Fruit fly (Drosophila melanogaster) whole organism, adult: ENCODE measurements around the gene CG42486.

ENCODE experiments used
- CG11617 ChIP-seq: fragments of 200-800 bp; sonication (Bioruptor generic); optimal IDR thresholded peaks from 2 replicates; lab custom pipeline; 2017; ENCODE audit warnings: mild to moderate bottlenecking, missing biosample characterization, missing genetic modification reagents, missing genetic modification characterization
- CG12768 ChIP-seq: fragments of 200-800 bp; sonication (Bioruptor generic); optimal IDR thresholded peaks from 2 replicates; lab custom pipeline; 2017; ENCODE audit warnings: missing biosample characterization, missing genetic modification characterization, mild to moderate bottlenecking, moderate library complexity, missing genetic modification reagents
- CG14711 ChIP-seq: fragments of 200-800 bp; sonication (Bioruptor generic); optimal IDR thresholded peaks from 2 replicates; lab custom pipeline; 2018; ENCODE audit warnings: missing biosample characterization, mild to moderate bottlenecking, missing genetic modification characterization, moderate library complexity
- CG1620 ChIP-seq: fragments of 200-800 bp; sonication (Bioruptor generic); optimal IDR thresholded peaks from 2 replicates; lab custom pipeline; 2016; ENCODE audit warnings: missing biosample characterization, missing genetic modification characterization
- CG33017 ChIP-seq: fragments of 200-800 bp; sonication (Bioruptor generic); optimal IDR thresholded peaks from 2 replicates; lab custom pipeline; 2018; ENCODE audit warnings: missing biosample characterization, mild to moderate bottlenecking, missing genetic modification characterization, moderate library complexity
- CG5204 ChIP-seq: fragments of 200-800 bp; sonication (Bioruptor generic); optimal IDR thresholded peaks from 2 replicates; lab custom pipeline; 2016; ENCODE audit warnings: missing biosample characterization, missing genetic modification characterization
- CG7045 ChIP-seq: fragments of 200-800 bp; sonication (Bioruptor generic); optimal IDR thresholded peaks from 2 replicates; lab custom pipeline; 2017; ENCODE audit warnings: missing biosample characterization, mild to moderate bottlenecking, missing genetic modification characterization
- CG7101 ChIP-seq: fragments of 200-800 bp; sonication (Bioruptor generic); optimal IDR thresholded peaks from 2 replicates; lab custom pipeline; 2018; ENCODE audit warnings: missing biosample characterization, mild to moderate bottlenecking, missing genetic modification characterization, moderate library complexity
- Clk ChIP-seq: fragments of 200-800 bp; sonication (Bioruptor generic); optimal IDR thresholded peaks from 2 replicates; lab custom pipeline; 2017; ENCODE audit warnings: missing biosample characterization, missing genetic modification characterization
- Crg-1 ChIP-seq: fragments of 200-800 bp; sonication (Bioruptor generic); optimal IDR thresholded peaks from 2 replicates; lab custom pipeline; 2016; ENCODE audit warnings: missing biosample characterization, missing genetic modification characterization
- Hr96 ChIP-seq: fragments of 200-800 bp; sonication (Bioruptor generic); optimal IDR thresholded peaks from 2 replicates; lab custom pipeline; 2016; ENCODE audit warnings: missing biosample characterization, missing genetic modification characterization
- Mnt ChIP-seq: fragments of 200-800 bp; sonication (Bioruptor generic); optimal IDR thresholded peaks from 2 replicates; lab custom pipeline; 2016; ENCODE audit warnings: missing biosample characterization, mild to moderate bottlenecking, missing genetic modification characterization
- bab1 ChIP-seq: fragments of 200-800 bp; sonication (Bioruptor generic); optimal IDR thresholded peaks from 3 replicates; lab custom pipeline; 2019; ENCODE audit warnings: missing biosample characterization, mild to moderate bottlenecking, missing genetic modification characterization, moderate library complexity
- cic ChIP-seq: fragments of 200-800 bp; sonication (Bioruptor generic); optimal IDR thresholded peaks from 2 replicates; lab custom pipeline; 2017; ENCODE audit warnings: missing biosample characterization, mild to moderate bottlenecking, missing genetic modification characterization, moderate library complexity
- cnc ChIP-seq, 2 experiments: fragments of >200 bp; optimal IDR thresholded peaks; 2 replicates each; lab custom pipeline; 2017
- kay ChIP-seq: fragments of 200-800 bp; sonication (Bioruptor generic); peaks from one replicate; lab custom pipeline; 2016; ENCODE audit warnings: missing biosample characterization, missing genetic modification characterization, borderline replicate concordance
- ovo ChIP-seq: fragments of 200-800 bp; sonication (Bioruptor generic); optimal IDR thresholded peaks from 2 replicates; lab custom pipeline; 2016; ENCODE audit warnings: missing biosample characterization, missing genetic modification characterization
- pad ChIP-seq: fragments of 200-800 bp; sonication (Bioruptor generic); optimal IDR thresholded peaks from 3 replicates; lab custom pipeline; 2017; ENCODE audit warnings: missing biosample characterization, missing genetic modification characterization, mild to moderate bottlenecking, moderate library complexity, missing genetic modification reagents
- tj ChIP-seq: fragments of 200-800 bp; sonication (Bioruptor generic); optimal IDR thresholded peaks from 3 replicates; lab custom pipeline; 2017; ENCODE audit warnings: missing biosample characterization, mild to moderate bottlenecking, missing genetic modification characterization, moderate library complexity
- toe ChIP-seq: fragments of 200-800 bp; sonication (Bioruptor generic); optimal IDR thresholded peaks from 2 replicates; lab custom pipeline; 2016; ENCODE audit warnings: missing biosample characterization, missing genetic modification characterization

Gene CG42486

dm6 chr2L:11812781-11813664, 29.9 kb upstream of the CG42486 start:
- TF ChIP-seq CG5204 (GFP tag; lab: Kevin White, UChicago) (no peak), CG12768 (peak; percentile 36), pad (GFP tag; lab: Kevin White, UChicago) (no peak), CG7101 (no peak), CG11617 (GFP tag; lab: Kevin White, UChicago) (no peak)

dm6 chr2L:11813665-11814087, 29.3 kb upstream of the CG42486 start, which contains the start of gene CycY:
TSS of gene CycY (minus strand) at chr2L:11813780.
- TF ChIP-seq CG7045 (GFP tag; lab: Kevin White, UChicago) (no peak), CG11617 (GFP tag; lab: Kevin White, UChicago) (no peak), kay (GFP tag; lab: Kevin White, UChicago) (peak; percentile 11), cic (GFP tag; lab: Kevin White, UChicago) (no peak), CG12768 (no peak)

DNA sequence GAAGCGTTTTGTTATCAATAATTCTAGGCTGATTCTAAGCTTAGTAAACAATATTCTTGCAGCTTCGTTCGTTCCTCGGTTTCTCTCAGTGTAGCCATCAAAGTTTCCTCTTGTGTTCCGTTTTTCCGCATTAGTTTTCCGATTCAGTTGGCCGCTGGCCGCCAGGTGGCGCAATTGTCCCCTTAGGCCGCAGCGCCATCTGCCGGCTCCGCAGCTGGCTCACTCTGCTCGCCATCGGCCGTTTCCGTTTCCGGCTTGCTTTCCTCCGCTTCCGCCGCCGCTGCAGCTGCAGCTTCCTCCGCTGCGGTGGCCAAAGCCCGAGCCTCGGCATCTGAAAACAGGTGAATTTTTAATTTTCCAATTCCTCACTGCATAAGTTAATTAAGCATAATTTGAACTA, 26.6 kb upstream of the CG42486 start:
- no peak for TF ChIP-seq Mnt (GFP tag; lab: Kevin White, UChicago)
- peak; percentile 61 for TF ChIP-seq Hr96 (GFP tag; lab: Kevin White, UChicago)
- TF ChIP-seq CG33017 (tag; lab: Kevin White, UChicago) = no peak
- no peak for TF ChIP-seq Clk (GFP tag; lab: Kevin White, UChicago)
- TF ChIP-seq CG7101 = no peak
- no peak for TF ChIP-seq CG12768
- TF ChIP-seq CG1620 = peak; percentile 22
- TF ChIP-seq CG5204 (GFP tag; lab: Kevin White, UChicago) = peak; percentile 33
- no peak for TF ChIP-seq Crg-1 (GFP tag; lab: Kevin White, UChicago)
- TF ChIP-seq pad (GFP tag; lab: Kevin White, UChicago) = peak; percentile 21
- peak; percentile 32 for TF ChIP-seq bab1
- TF ChIP-seq CG7045 (GFP tag; lab: Kevin White, UChicago) = peak; percentile 55
- no peak for TF ChIP-seq cnc (optimal IDR thresholded peaks at IDR 0.05; lab: Kevin White, UChicago)
- TF ChIP-seq kay (GFP tag; lab: Kevin White, UChicago) = no peak

DNA sequence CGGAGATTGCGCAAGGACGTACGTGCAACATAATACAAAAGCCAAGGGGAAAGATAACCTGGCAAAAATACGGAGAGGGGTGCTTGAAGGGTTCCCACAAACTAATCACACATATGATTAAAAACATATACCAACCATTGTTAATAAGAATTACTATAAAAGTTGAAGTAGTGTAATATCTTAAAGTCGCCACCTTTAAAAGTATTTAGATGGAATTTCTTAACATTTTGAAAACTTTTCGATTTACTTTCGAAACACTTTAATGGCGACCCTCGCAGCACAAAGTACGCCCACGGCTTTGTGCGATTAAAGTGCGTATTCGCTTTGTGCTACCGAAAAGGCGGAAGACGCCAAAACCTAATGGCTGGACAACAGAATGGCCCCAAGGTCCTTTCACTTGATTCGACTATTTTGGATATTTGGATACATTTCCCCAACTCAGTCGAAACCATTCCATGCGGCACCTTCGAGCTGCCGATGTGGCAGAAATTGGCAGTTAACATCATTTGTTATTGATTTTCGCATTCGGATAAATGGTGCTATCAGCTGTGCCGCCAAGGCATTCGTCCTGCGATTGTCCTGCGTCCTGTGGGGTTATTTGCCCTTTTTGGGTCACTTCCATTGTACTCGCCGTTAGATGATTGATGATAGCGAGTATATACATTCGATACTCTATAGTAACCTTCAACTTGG, 19.3 kb upstream of the CG42486 start:
- TF ChIP-seq CG11617 (GFP tag; lab: Kevin White, UChicago) (no peak), cic (GFP tag; lab: Kevin White, UChicago) (no peak), Clk (GFP tag; lab: Kevin White, UChicago) (no peak), pad (GFP tag; lab: Kevin White, UChicago) (no peak), bab1 (no peak), Hr96 (GFP tag; lab: Kevin White, UChicago) (no peak), ovo (GFP tag; lab: Kevin White, UChicago) (no peak), CG12768 (no peak)

- TF ChIP-seq kay (GFP tag; lab: Kevin White, UChicago) (no peak), ovo (GFP tag; lab: Kevin White, UChicago) (peak; percentile 39), toe (GFP tag; lab: Kevin White, UChicago) (no peak), Crg-1 (GFP tag; lab: Kevin White, UChicago) (peak; percentile 45), cic (GFP tag; lab: Kevin White, UChicago) (no peak), CG11617 (GFP tag; lab: Kevin White, UChicago) (no peak), CG33017 (tag; lab: Kevin White, UChicago) (no peak), CG1620 (peak; percentile 41), CG5204 (GFP tag; lab: Kevin White, UChicago) (no peak), Clk (GFP tag; lab: Kevin White, UChicago) (no peak), tj (no peak), CG14711 (tag; lab: Kevin White, UChicago) (peak; percentile 13), bab1 (peak; percentile 50), Mnt (GFP tag; lab: Kevin White, UChicago) (peak; percentile 4), CG7045 (GFP tag; lab: Kevin White, UChicago) (no peak), Hr96 (GFP tag; lab: Kevin White, UChicago) (no peak), pad (GFP tag; lab: Kevin White, UChicago) (peak; percentile 35), CG12768 (no peak), cnc (optimal IDR thresholded peaks at IDR 0.05; lab: Kevin White, UChicago) (no peak), CG7101 (peak; percentile 20)
These were observed 13.7 kb upstream of the CG42486 start, which contains the start of gene esc for dm6 chr2L:11829277-11829676. TSS of gene esc (minus strand) at chr2L:11829405.

- TF ChIP-seq CG5204 (GFP tag; lab: Kevin White, UChicago) = no peak
- peak; percentile 18 for TF ChIP-seq kay (GFP tag; lab: Kevin White, UChicago)
These were observed 9.2 kb upstream of the CG42486 start, which contains the start of gene CG45011 for dm6 chr2L:11833786-11834185. TSS of gene CG45011 (plus strand) at chr2L:11834086.
